Fruit fly (Drosophila melanogaster) whole organism, wandering third instar larva: ENCODE results near the gene Cp16.
A peak's percentile ranks its signal among the peaks of the same experiment; 100 is the strongest.

Source experiments
- Abd-B ChIP-seq: fragments of >200 bp; optimal IDR thresholded peaks from 2 replicates; lab custom pipeline; 2017; ENCODE audit warnings: missing biosample characterization, missing genetic modification characterization
- CG32264 ChIP-seq: fragments of 200-800 bp; sonication (Bioruptor generic); optimal IDR thresholded peaks from 2 replicates; lab custom pipeline; 2016; ENCODE audit warnings: missing biosample characterization, missing genetic modification characterization
- CG9705 ChIP-seq: fragments of 200-800 bp; sonication (Bioruptor generic); optimal IDR thresholded peaks from 2 replicates; lab custom pipeline; 2018; ENCODE audit warnings: missing biosample characterization, mild to moderate bottlenecking, missing genetic modification characterization
- CrebA ChIP-seq: fragments of 200-800 bp; sonication (Bioruptor generic); optimal IDR thresholded peaks from 2 replicates; lab custom pipeline; 2016; ENCODE audit warnings: missing biosample characterization, mild to moderate bottlenecking, missing genetic modification characterization, borderline replicate concordance
- Dfd ChIP-seq: fragments of >200 bp; optimal IDR thresholded peaks from 2 replicates; lab custom pipeline; 2017; ENCODE audit warnings: missing biosample characterization, missing genetic modification characterization
- Dif ChIP-seq: fragments of 200-275, 200-300 bp; sonication (Bioruptor generic); optimal IDR thresholded peaks from 2 replicates; lab custom pipeline; 2018; ENCODE audit warnings: missing biosample characterization, missing genetic modification characterization; ENCODE audit not compliant: partially characterized antibody
- GATAd ChIP-seq: sonication (Bioruptor generic); optimal IDR thresholded peaks from 2 replicates; lab custom pipeline; 2016; ENCODE audit warnings: missing biosample characterization, missing genetic modification characterization
- HLH106 ChIP-seq: fragments of 200-800 bp; optimal IDR thresholded peaks from 3 replicates; lab custom pipeline; 2019; ENCODE audit warnings: missing biosample characterization, mild to moderate bottlenecking, missing genetic modification characterization, moderate library complexity
- Hnf4 ChIP-seq: fragments of 200-800 bp; sonication (Bioruptor generic); optimal IDR thresholded peaks from 2 replicates; lab custom pipeline; 2016; ENCODE audit warnings: missing biosample characterization, mild to moderate bottlenecking, missing genetic modification characterization
- Hr78 ChIP-seq: fragments of >200 bp; optimal IDR thresholded peaks from 2 replicates; lab custom pipeline; 2017; ENCODE audit warnings: missing biosample characterization, missing genetic modification characterization
- Hr83 ChIP-seq: fragments of 200-300 bp; sonication (Bioruptor generic); optimal IDR thresholded peaks from 2 replicates; lab custom pipeline; 2016; ENCODE audit warnings: missing biosample characterization, mild to moderate bottlenecking, missing genetic modification characterization, moderate library complexity; ENCODE audit not compliant: poor library complexity, severe bottlenecking
- Jra ChIP-seq: sonication (Bioruptor generic); optimal IDR thresholded peaks from 2 replicates; lab custom pipeline; 2016; ENCODE audit warnings: missing biosample characterization, missing genetic modification characterization
- Mio ChIP-seq: sonication (Bioruptor generic); optimal IDR thresholded peaks from 2 replicates; lab custom pipeline; 2016; ENCODE audit warnings: missing biosample characterization, missing genetic modification characterization
- Myc ChIP-seq: fragments of >200 bp; optimal IDR thresholded peaks from 2 replicates; lab custom pipeline; 2017
- N ChIP-seq: fragments of >200 bp; optimal IDR thresholded peaks from 2 replicates; lab custom pipeline; 2018; ENCODE audit warnings: missing biosample characterization, missing external identifiers, missing genetic modification characterization
- OdsH ChIP-seq: fragments of 200-800 bp; sonication (Bioruptor generic); optimal IDR thresholded peaks from 2 replicates; lab custom pipeline; 2016; ENCODE audit warnings: missing biosample characterization, mild to moderate bottlenecking, missing genetic modification characterization
- Rel ChIP-seq, 2 experiments: fragments of 200-800 bp; sonication (Bioruptor generic) in 1 of 2; optimal IDR thresholded peaks; 2 replicates in 1 of 2; 3 replicates in 1 of 2; lab custom pipeline; 2016 to 2019; ENCODE audit warnings: mild to moderate bottlenecking in 2 of 2, missing biosample characterization in 2 of 2, missing genetic modification characterization in 2 of 2, moderate library complexity in 1 of 2
- Sp1 ChIP-seq: fragments of 200-800 bp; sonication (Bioruptor generic); optimal IDR thresholded peaks from 3 replicates; lab custom pipeline; 2019; ENCODE audit warnings: missing biosample characterization, mild to moderate bottlenecking, missing genetic modification characterization, moderate library complexity
- Vsx2 ChIP-seq: fragments of 200-300, 225-300 bp; sonication (Bioruptor generic); optimal IDR thresholded peaks from 2 replicates; lab custom pipeline; 2018; ENCODE audit warnings: missing biosample characterization, missing genetic modification characterization; ENCODE audit not compliant: partially characterized antibody
- br ChIP-seq: fragments of 200-800 bp; sonication (Bioruptor generic); optimal IDR thresholded peaks from 2 replicates; lab custom pipeline; 2016; ENCODE audit warnings: missing biosample characterization, missing genetic modification characterization
- brk ChIP-seq: fragments of 200-800 bp; sonication (Bioruptor generic); optimal IDR thresholded peaks from 2 replicates; lab custom pipeline; 2016; ENCODE audit warnings: missing biosample characterization, mild to moderate bottlenecking, missing genetic modification characterization
- dl ChIP-seq, 2 experiments: fragments of 175-275, 200-275 bp in 1 of 2; fragments of 200-275 bp in 1 of 2; sonication (Bioruptor generic); optimal IDR thresholded peaks; lab custom pipeline; 2018; ENCODE audit warnings: mild to moderate bottlenecking in 2 of 2, missing biosample characterization in 2 of 2, missing genetic modification characterization in 2 of 2, moderate library complexity in 2 of 2; ENCODE audit not compliant: partially characterized antibody in 2 of 2, insufficient read depth in 1 of 2
- dmrt93B ChIP-seq: fragments of 200-800 bp; sonication (Bioruptor generic); optimal IDR thresholded peaks from 2 replicates; lab custom pipeline; 2018; ENCODE audit warnings: missing biosample characterization, mild to moderate bottlenecking, missing genetic modification characterization
- dsf ChIP-seq: sonication (Bioruptor generic); optimal IDR thresholded peaks from 2 replicates; lab custom pipeline; 2016; ENCODE audit warnings: missing biosample characterization, missing genetic modification characterization, borderline replicate concordance
- ey ChIP-seq: fragments of 200-800 bp; sonication (Bioruptor generic); optimal IDR thresholded peaks from 2 replicates; lab custom pipeline; 2016; ENCODE audit warnings: missing biosample characterization, missing genetic modification characterization
- foxo ChIP-seq, 2 experiments: fragments of 200-800 bp; sonication (Bioruptor generic); optimal IDR thresholded peaks; 2 replicates in 1 of 2; 3 replicates in 1 of 2; lab custom pipeline; 2016 to 2017; ENCODE audit warnings: missing biosample characterization in 2 of 2, missing genetic modification characterization in 2 of 2
- fru ChIP-seq: fragments of 200-800 bp; sonication (Bioruptor generic); optimal IDR thresholded peaks from 3 replicates; lab custom pipeline; 2016; ENCODE audit warnings: missing biosample characterization, mild to moderate bottlenecking, missing genetic modification characterization
- h ChIP-seq: fragments of 200-800 bp; sonication (Bioruptor generic); optimal IDR thresholded peaks from 3 replicates; lab custom pipeline; 2016; ENCODE audit warnings: missing biosample characterization, mild to moderate bottlenecking, missing genetic modification characterization
- jim ChIP-seq: fragments of 175-275, 200-325 bp; sonication (Bioruptor generic); optimal IDR thresholded peaks from 2 replicates; lab custom pipeline; 2016; ENCODE audit warnings: missing biosample characterization, mild to moderate bottlenecking, missing genetic modification characterization
- lola ChIP-seq: fragments of >200 bp; optimal IDR thresholded peaks from 2 replicates; lab custom pipeline; 2017; ENCODE audit warnings: missing biosample characterization, missing genetic modification characterization
- pan ChIP-seq: fragments of >200 bp; optimal IDR thresholded peaks from 2 replicates; lab custom pipeline; 2017
- psq ChIP-seq: fragments of 200-800 bp; sonication (Bioruptor generic); optimal IDR thresholded peaks from 3 replicates; lab custom pipeline; 2017; ENCODE audit warnings: missing biosample characterization, mild to moderate bottlenecking, missing genetic modification characterization, moderate library complexity
- rgr ChIP-seq: fragments of 200-800 bp; sonication (Bioruptor generic); optimal IDR thresholded peaks from 3 replicates; lab custom pipeline; 2016; ENCODE audit warnings: missing biosample characterization, mild to moderate bottlenecking, missing genetic modification characterization
- sage ChIP-seq: fragments of 200-800 bp; sonication (Bioruptor generic); optimal IDR thresholded peaks from 2 replicates; lab custom pipeline; 2016; ENCODE audit warnings: missing biosample characterization, mild to moderate bottlenecking, missing genetic modification characterization
- sv ChIP-seq: fragments of 200-800 bp; sonication (Bioruptor generic); optimal IDR thresholded peaks from 3 replicates; lab custom pipeline; 2016; ENCODE audit warnings: missing biosample characterization, missing genetic modification characterization
- tai ChIP-seq: sonication (Bioruptor generic); optimal IDR thresholded peaks from 2 replicates; lab custom pipeline; 2016; ENCODE audit warnings: missing biosample characterization, missing genetic modification characterization
- usp ChIP-seq: fragments of >200 bp; optimal IDR thresholded peaks from 2 replicates; lab custom pipeline; 2017; ENCODE audit warnings: missing biosample characterization, missing genetic modification characterization
- woc ChIP-seq: sonication (Bioruptor generic); optimal IDR thresholded peaks from 2 replicates; lab custom pipeline; 2016; ENCODE audit warnings: missing biosample characterization, mild to moderate bottlenecking, missing genetic modification characterization

The Cp16 gene

DNA sequence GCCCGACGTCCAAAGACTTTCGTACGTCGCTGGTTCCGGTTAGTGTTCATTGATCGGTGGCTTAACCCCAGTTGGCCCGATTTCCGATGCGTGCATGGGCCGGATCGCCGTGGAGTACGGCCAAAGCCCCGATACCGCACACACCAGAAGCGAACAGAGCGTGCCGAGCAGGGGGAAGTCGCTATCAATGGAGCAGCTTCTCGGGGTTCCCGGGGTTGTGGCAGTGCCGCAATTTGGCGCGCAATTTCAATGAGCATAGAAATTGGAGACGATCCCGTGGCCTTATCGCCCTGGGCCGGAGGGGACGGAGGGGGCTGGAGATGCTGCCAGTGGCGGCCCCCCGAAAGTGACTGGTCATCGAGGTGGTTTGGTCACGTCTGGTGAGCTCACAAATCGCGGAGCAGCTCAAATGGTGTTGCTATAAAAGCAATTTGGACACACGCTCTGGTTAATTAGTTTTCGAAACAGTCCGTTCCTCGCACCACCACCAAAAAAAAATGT lies at the start of gene Cp16:
Gene Cp16 (plus strand): TSS at position 451 of the 501 bp plus-strand sequence.
- no peak for TF ChIP-seq h (GFP tag; lab: Kevin White, UChicago)
- no peak for TF ChIP-seq Mio
- no peak for TF ChIP-seq jim (GFP tag; lab: Kevin White, UChicago)
- no peak for TF ChIP-seq tai
- TF ChIP-seq, all 38 proteins: peak for 0

DNA sequence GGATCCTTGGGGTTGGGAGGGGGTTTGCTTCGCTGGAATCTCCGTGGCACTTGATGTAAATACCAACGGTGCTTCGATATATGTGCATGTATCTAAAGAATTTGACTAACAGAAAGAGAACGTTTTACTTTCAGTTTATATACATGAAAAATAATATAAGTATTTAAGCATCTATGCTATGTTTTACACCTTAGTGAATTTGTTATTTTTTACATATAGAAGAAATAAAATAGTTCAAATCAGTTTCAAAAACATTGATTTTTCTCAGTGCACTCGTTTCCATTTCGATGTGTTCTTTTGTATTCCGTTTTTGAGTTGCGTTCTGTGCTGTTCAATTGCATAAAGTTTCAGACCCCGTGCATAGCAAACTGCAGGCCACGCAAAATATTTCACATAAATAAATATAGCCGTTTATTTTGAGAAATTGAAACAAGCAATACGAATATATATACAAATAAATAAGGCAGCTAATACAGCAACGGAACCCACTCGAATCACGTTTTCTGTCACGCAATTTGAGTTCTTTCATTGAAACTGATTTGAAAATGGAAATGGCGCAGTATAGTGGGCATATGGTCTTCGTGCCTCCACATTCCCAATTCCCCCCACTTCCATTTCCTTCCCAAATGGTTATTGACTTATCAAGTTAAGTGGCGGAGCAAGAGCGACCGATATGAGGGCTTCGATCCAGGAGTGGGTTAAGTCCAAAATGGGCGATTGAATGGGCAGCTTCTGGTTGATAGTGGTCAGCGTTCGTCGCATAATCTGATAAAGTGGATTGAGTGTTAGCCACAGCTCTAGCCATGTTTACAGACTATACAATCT lies 49.0 kb upstream of the Cp16 start:
- TF ChIP-seq sage (no peak), dmrt93B (GFP tag; lab: Kevin White, UChicago) (no peak), tai (no peak), CG32264 (no peak), CG9705 (GFP tag; lab: Kevin White, UChicago) (no peak), h (GFP tag; lab: Kevin White, UChicago) (peak; percentile 89), N (no peak), lola (GFP tag; lab: Kevin White, UChicago) (no peak), Hnf4 (GFP tag; lab: Kevin White, UChicago) (peak; percentile 19), brk (GFP tag; lab: Kevin White, UChicago) (no peak), psq (GFP tag; lab: Kevin White, UChicago) (peak; percentile 15), br (GFP tag; lab: Kevin White, UChicago) (no peak), Dif (no peak), sv (GFP tag; lab: Kevin White, UChicago) (no peak), pan (no peak), GATAd (GFP tag; lab: Kevin White, UChicago) (no peak), foxo (GFP tag; optimal IDR thresholded peaks at IDR 0.05; lab: Kevin White, UChicago) (peak in 1 of 2 experiments; percentile 8), Hr78 (GFP tag; lab: Kevin White, UChicago) (no peak), Dfd (GFP tag; lab: Kevin White, UChicago) (no peak), ey (no peak), OdsH (no peak), Sp1 (GFP tag; lab: Kevin White, UChicago) (no peak), Rel (GFP tag; optimal IDR thresholded peaks at IDR 0.05; lab: Kevin White, UChicago) (no peak), Rel (tag; optimal IDR thresholded peaks at IDR 0.05; lab: Kevin White, UChicago) (peak; percentile 73), Myc (lab: Kevin White, UChicago) (no peak), CrebA (GFP tag; lab: Kevin White, UChicago) (no peak), dsf (no peak), rgr (no peak), jim (GFP tag; lab: Kevin White, UChicago) (no peak), Hr83 (GFP tag; lab: Kevin White, UChicago) (no peak), Vsx2 (GFP tag; lab: Kevin White, UChicago) (no peak), Abd-B (no peak)

DNA sequence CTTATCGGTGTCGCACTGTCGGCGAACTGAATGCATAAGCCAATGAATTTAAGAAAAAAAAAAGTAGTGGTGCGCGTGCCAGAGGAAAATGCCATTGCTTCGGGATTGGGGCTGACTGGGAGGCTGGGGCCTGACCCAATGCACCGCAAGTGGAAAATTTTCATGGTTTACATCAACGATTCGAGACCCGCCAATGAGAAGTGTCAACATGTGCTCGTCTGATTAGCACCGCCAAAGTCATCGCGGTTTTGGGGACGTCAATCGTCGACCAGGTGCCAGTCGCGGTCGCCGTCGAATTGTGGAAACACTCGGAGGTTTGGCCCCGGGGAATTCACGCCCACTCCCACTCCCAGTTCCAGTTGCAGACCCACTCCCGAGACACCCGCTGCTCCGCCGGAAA lies 48.0 kb upstream of the Cp16 start:
- no peak for TF ChIP-seq usp (GFP tag; lab: Kevin White, UChicago)
- TF ChIP-seq CrebA (GFP tag; lab: Kevin White, UChicago) = no peak
- no peak for TF ChIP-seq Sp1 (GFP tag; lab: Kevin White, UChicago)
- TF ChIP-seq jim (GFP tag; lab: Kevin White, UChicago) = no peak
- no peak for TF ChIP-seq HLH106 (tag; lab: Kevin White, UChicago)
- no peak for TF ChIP-seq fru (GFP tag; lab: Kevin White, UChicago)
- TF ChIP-seq lola (GFP tag; lab: Kevin White, UChicago) = no peak
- no peak for TF ChIP-seq Rel (GFP tag; optimal IDR thresholded peaks at IDR 0.05; lab: Kevin White, UChicago)
- peak; percentile 49 for TF ChIP-seq Rel (tag; optimal IDR thresholded peaks at IDR 0.05; lab: Kevin White, UChicago)
- TF ChIP-seq h (GFP tag; lab: Kevin White, UChicago) = peak; percentile 75
- no peak for TF ChIP-seq Jra (GFP tag; lab: Kevin White, UChicago)
- TF ChIP-seq OdsH = no peak
- no peak for TF ChIP-seq rgr
- TF ChIP-seq CG9705 (GFP tag; lab: Kevin White, UChicago) = no peak
- no peak for TF ChIP-seq psq (GFP tag; lab: Kevin White, UChicago)
- TF ChIP-seq foxo (GFP tag; optimal IDR thresholded peaks at IDR 0.05; lab: Kevin White, UChicago) = no peak
- no peak for TF ChIP-seq Dfd (GFP tag; lab: Kevin White, UChicago)
- TF ChIP-seq brk (GFP tag; lab: Kevin White, UChicago) = no peak
- TF ChIP-seq sage = no peak
- no peak for TF ChIP-seq Mio
- TF ChIP-seq tai = no peak
- no peak for TF ChIP-seq Myc (lab: Kevin White, UChicago)
- TF ChIP-seq woc (GFP tag; lab: Kevin White, UChicago) = no peak
- no peak for TF ChIP-seq pan
- no peak for TF ChIP-seq dl (GFP tag; optimal IDR thresholded peaks at IDR 0.05; lab: Kevin White, UChicago; ENCODE audit: insufficient read depth in 1 of 2, partially characterized antibody in 2 of 2)
- TF ChIP-seq br (GFP tag; lab: Kevin White, UChicago) = peak; percentile 12
- TF ChIP-seq dsf = no peak
- no peak for TF ChIP-seq N
